Fruit fly (Drosophila melanogaster) whole organism: ENCODE data around the gene RpS7.

Experiments used
- CG8478 ChIP-seq: fragments of >200 bp; optimal IDR thresholded peaks from 2 replicates; lab custom pipeline; 2018; ENCODE audit warnings: inconsistent platforms
- psq ChIP-seq: fragments of >200 bp; optimal IDR thresholded peaks from 2 replicates; lab custom pipeline; 2017
- usp ChIP-seq: fragments of >200 bp; optimal IDR thresholded peaks from 2 replicates; lab custom pipeline; 2017; ENCODE audit warnings: missing biosample characterization, missing genetic modification characterization, mixed read lengths

dm6 chr3R:30191462-30191874, 17.4 kb downstream of the RpS7 start:
- TF ChIP-seq psq (lab: Kevin White, UChicago) = no peak
- TF ChIP-seq CG8478 = no peak
- no peak for TF ChIP-seq usp
